Fruit fly (Drosophila melanogaster) ovary, adult (tissue): ENCODE results near the gene Nepl9.

Experiments
- CG17801 ChIP-seq: fragments of 200-800 bp; optimal IDR thresholded peaks from 2 replicates; lab custom pipeline; 2019; ENCODE audit warnings: missing biosample characterization, mild to moderate bottlenecking, missing genetic modification characterization, moderate library complexity; ENCODE audit not compliant: partially characterized antibody

Nepl9 gene

dm6 chr2L:16788885-16789284 is 48.2 kb downstream of the Nepl9 start:
- TF ChIP-seq CG17801: no peak

- TF ChIP-seq CG17801: no peak
These were observed 49.5 kb downstream of the Nepl9 start for dm6 chr2L:16787548-16787947.
